Worm (Caenorhabditis elegans) whole organism, L4 larva: ENCODE results near the gene Y43F8B.15.

ENCODE experiments used
- F44E2.7 ChIP-seq: fragments of 200-800 bp; sonication (Bioruptor generic); IDR thresholded peaks from 2 replicates; pipeline ENCODE4 v2.1.2; 2022; ENCODE audit warnings: missing genetic modification characterization, missing compliant biosample characterization
- T20F7.1 ChIP-seq: fragments of 200-800 bp; sonication (Bioruptor generic); optimal IDR thresholded peaks from 2 replicates; lab custom pipeline; 2018; ENCODE audit warnings: mild to moderate bottlenecking, missing genetic modification characterization, missing compliant biosample characterization
- T26A8.4 ChIP-seq: fragments of 200-800 bp; sonication (Bioruptor generic); IDR thresholded peaks from 2 replicates; pipeline ENCODE4 v1.3.6; 2022; ENCODE audit warnings: missing genetic modification characterization, missing compliant biosample characterization
- Y5F2A.4 ChIP-seq: fragments of 200-800 bp; sonication (Bioruptor generic); optimal IDR thresholded peaks from 2 replicates; lab custom pipeline; 2018; ENCODE audit warnings: mild to moderate bottlenecking, missing genetic modification characterization, missing compliant biosample characterization
- aly-2 ChIP-seq: sonication (generic microtip); optimal IDR thresholded peaks from 2 replicates; lab custom pipeline; 2018; ENCODE audit warnings: missing biosample characterization, missing genetic modification characterization
- attf-4 ChIP-seq: sonication (generic microtip); optimal IDR thresholded peaks from 3 replicates; lab custom pipeline; 2017; ENCODE audit warnings: missing biosample characterization, missing genetic modification characterization
- ceh-28 ChIP-seq: fragments of 150-350 bp; optimal IDR thresholded peaks from 2 replicates; lab custom pipeline; 2014; ENCODE audit warnings: missing biosample characterization, missing genetic modification reagents, missing genetic modification characterization
- ctbp-1 ChIP-seq: fragments of 200-800 bp; sonication (Bioruptor generic); IDR thresholded peaks from 2 replicates; pipeline ENCODE4 v1.3.6; 2022; ENCODE audit warnings: missing genetic modification reagents, missing genetic modification characterization, missing compliant biosample characterization
- daf-16 ChIP-seq, 3 experiments: sonication (generic microtip); optimal IDR thresholded peaks; 2 replicates each; lab custom pipeline; 2016 to 2017; ENCODE audit warnings: missing genetic modification characterization in 3 of 3, missing genetic modification reagents in 3 of 3, mild to moderate bottlenecking in 2 of 3, missing compliant biosample characterization in 2 of 3, missing biosample characterization in 1 of 3, moderate library complexity in 1 of 3
- dmd-8 ChIP-seq: fragments of 200-800 bp; sonication (Bioruptor generic); IDR thresholded peaks from 2 replicates; pipeline ENCODE4 v1.3.6; 2022; ENCODE audit warnings: missing genetic modification characterization, missing compliant biosample characterization
- dve-1 ChIP-seq: sonication (generic microtip); optimal IDR thresholded peaks from 2 replicates; lab custom pipeline; 2017; ENCODE audit warnings: antibody characterized with exemption, mild to moderate bottlenecking, missing genetic modification characterization, missing compliant biosample characterization; ENCODE audit not compliant: insufficient read depth
- gei-8 ChIP-seq: fragments of 200-800 bp; sonication (Bioruptor generic); optimal IDR thresholded peaks from 2 replicates; lab custom pipeline; 2018; ENCODE audit warnings: mild to moderate bottlenecking, missing genetic modification characterization, missing compliant biosample characterization
- hlh-11 ChIP-seq: fragments of 200-800 bp; sonication (Bioruptor generic); optimal IDR thresholded peaks from 2 replicates; lab custom pipeline; 2018; ENCODE audit warnings: mild to moderate bottlenecking, missing genetic modification characterization, missing compliant biosample characterization
- hlh-30 ChIP-seq: sonication (generic microtip); optimal IDR thresholded peaks from 2 replicates; lab custom pipeline; 2017; ENCODE audit warnings: antibody characterized with exemption, mild to moderate bottlenecking, missing genetic modification characterization, missing compliant biosample characterization; ENCODE audit not compliant: insufficient read depth
- lin-39 ChIP-seq: fragments of 150-350 bp; optimal IDR thresholded peaks from 2 replicates; lab custom pipeline; 2014; ENCODE audit warnings: missing biosample characterization, missing genetic modification reagents, missing genetic modification characterization
- lir-3 ChIP-seq: sonication (generic microtip); optimal IDR thresholded peaks from 2 replicates; lab custom pipeline; 2016; ENCODE audit warnings: mild to moderate bottlenecking, missing genetic modification characterization, missing compliant biosample characterization
- lsy-2 ChIP-seq, 2 experiments: fragments of 150-350 bp in 1 of 2; sonication (generic microtip) in 1 of 2; optimal IDR thresholded peaks; 2 replicates each; lab custom pipeline; 2014 to 2017; ENCODE audit warnings: missing biosample characterization in 2 of 2, missing genetic modification characterization in 2 of 2
- mdt-29 ChIP-seq: fragments of 200-800 bp; sonication (Bioruptor generic); IDR thresholded peaks from 2 replicates; pipeline ENCODE4 v1.3.6; 2022; ENCODE audit warnings: missing genetic modification reagents, missing genetic modification characterization, missing compliant biosample characterization
- mes-2 ChIP-seq: sonication (generic microtip); optimal IDR thresholded peaks from 2 replicates; lab custom pipeline; 2016; ENCODE audit warnings: missing genotype, mild to moderate bottlenecking, missing genetic modification characterization, missing compliant biosample characterization; ENCODE audit not compliant: poor library complexity, severe bottlenecking
- mxl-2 ChIP-seq: fragments of 200-800 bp; sonication (Bioruptor generic); conservative IDR thresholded peaks from 2 replicates; pipeline ENCODE4 v1.3.6; 2022; ENCODE audit warnings: missing genetic modification reagents, missing genetic modification characterization, missing compliant biosample characterization
- nhr-111 ChIP-seq: fragments of 200-800 bp; sonication (Bioruptor generic); optimal IDR thresholded peaks from 2 replicates; lab custom pipeline; 2018; ENCODE audit warnings: mild to moderate bottlenecking, missing genetic modification characterization, missing compliant biosample characterization
- nhr-237 ChIP-seq: sonication (generic microtip); optimal IDR thresholded peaks from 2 replicates; lab custom pipeline; 2017; ENCODE audit warnings: missing biosample characterization, missing genetic modification characterization
- nhr-28 ChIP-seq: fragments of 150-350 bp; optimal IDR thresholded peaks from 2 replicates; lab custom pipeline; 2014; ENCODE audit warnings: missing biosample characterization, missing genetic modification characterization
- nhr-42 ChIP-seq: fragments of 200-800 bp; sonication (Bioruptor generic); IDR thresholded peaks from 2 replicates; pipeline ENCODE4 v1.3.6; 2022; ENCODE audit warnings: missing genetic modification characterization, missing compliant biosample characterization
- nhr-77 ChIP-seq: fragments of 150-350 bp; optimal IDR thresholded peaks from 2 replicates; lab custom pipeline; 2014; ENCODE audit warnings: missing biosample characterization, missing genetic modification characterization
- pqm-1 ChIP-seq: sonication (generic microtip); optimal IDR thresholded peaks from 2 replicates; lab custom pipeline; 2017; ENCODE audit warnings: missing biosample characterization, missing genetic modification characterization
- saeg-2 ChIP-seq: fragments of 200-800 bp; sonication (Bioruptor generic); IDR thresholded peaks from 2 replicates; pipeline ENCODE4 v1.3.6; 2022; ENCODE audit warnings: missing genetic modification reagents, missing genetic modification characterization, missing compliant biosample characterization
- set-16 ChIP-seq: fragments of 200-800 bp; sonication (Bioruptor generic); IDR thresholded peaks from 2 replicates; pipeline ENCODE4 v1.3.6; 2022; ENCODE audit warnings: missing genetic modification reagents, missing genetic modification characterization, missing compliant biosample characterization
- spr-1 ChIP-seq: sonication (generic microtip); optimal IDR thresholded peaks from 2 replicates; lab custom pipeline; 2016; ENCODE audit warnings: mild to moderate bottlenecking, missing genetic modification characterization, missing compliant biosample characterization
- unc-130 ChIP-seq: sonication (generic microtip); optimal IDR thresholded peaks from 2 replicates; lab custom pipeline; 2016; ENCODE audit warnings: missing genetic modification reagents, missing genetic modification characterization, missing compliant biosample characterization
- unc-62 ChIP-seq, 3 experiments: fragments of 150-350 bp in 1 of 3; sonication (generic microtip); optimal IDR thresholded peaks in 2 of 3; peaks in 1 of 3; 1 replicate in 1 of 3; 2 replicates in 2 of 3; lab custom pipeline; 2014 to 2017; ENCODE audit warnings: missing biosample characterization in 3 of 3, missing genetic modification characterization in 3 of 3, missing genetic modification reagents in 3 of 3, missing genotype in 1 of 3
- vab-7 ChIP-seq: fragments of 200-800 bp; sonication (Bioruptor generic); IDR thresholded peaks from 2 replicates; pipeline ENCODE4 v1.3.6; 2022; ENCODE audit warnings: missing genetic modification reagents, missing genetic modification characterization, missing compliant biosample characterization
- ztf-7 ChIP-seq: fragments of 150-350 bp; optimal IDR thresholded peaks from 2 replicates; lab custom pipeline; 2014; ENCODE audit warnings: missing biosample characterization, missing genetic modification characterization

Y43F8B.15 gene

DNA sequence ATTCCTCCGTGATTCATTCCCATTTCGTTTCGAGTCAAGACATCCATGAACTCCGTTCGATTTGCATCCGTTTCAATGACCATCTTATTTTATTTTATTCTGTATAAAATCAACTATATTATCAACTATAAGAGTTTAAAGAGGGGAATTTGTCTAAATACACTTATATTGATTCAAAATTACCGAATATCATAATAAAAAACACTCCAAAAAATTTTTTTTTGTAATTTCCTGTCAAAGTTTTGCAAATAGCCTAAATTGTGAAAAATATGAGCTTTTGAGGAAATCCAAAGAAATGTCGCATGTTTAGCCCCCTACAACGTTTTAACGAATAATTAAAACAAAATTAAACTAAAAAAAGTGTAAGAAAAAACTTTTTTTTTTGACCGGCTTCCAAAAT lies at the start of gene Y43F8B.15:
Gene Y43F8B.15 (minus strand): TSS at position 101 of the 400 bp plus-strand sequence.
- TF ChIP-seq nhr-111 (GFP tag; lab: Kevin White, UChicago): no peak
- TF ChIP-seq ztf-7: no peak
- TF ChIP-seq vab-7: no peak
- no peak for TF ChIP-seq lsy-2 (tag; optimal IDR thresholded peaks at IDR 0.05; lab: Kevin White, UChicago)
- no peak for TF ChIP-seq nhr-28 (tag; lab: Kevin White, UChicago)
- TF ChIP-seq hlh-30 (tag; lab: Kevin White, UChicago): no peak
- TF ChIP-seq pqm-1 (tag; lab: Kevin White, UChicago): no peak
- TF ChIP-seq gei-8 (GFP tag; lab: Kevin White, UChicago): no peak
- TF ChIP-seq mes-2 (tag; lab: Kevin White, UChicago): no peak
- TF ChIP-seq lir-3 (tag; lab: Kevin White, UChicago): no peak
- no peak for TF ChIP-seq unc-130
- TF ChIP-seq, all 104 proteins: peak for 0

DNA sequence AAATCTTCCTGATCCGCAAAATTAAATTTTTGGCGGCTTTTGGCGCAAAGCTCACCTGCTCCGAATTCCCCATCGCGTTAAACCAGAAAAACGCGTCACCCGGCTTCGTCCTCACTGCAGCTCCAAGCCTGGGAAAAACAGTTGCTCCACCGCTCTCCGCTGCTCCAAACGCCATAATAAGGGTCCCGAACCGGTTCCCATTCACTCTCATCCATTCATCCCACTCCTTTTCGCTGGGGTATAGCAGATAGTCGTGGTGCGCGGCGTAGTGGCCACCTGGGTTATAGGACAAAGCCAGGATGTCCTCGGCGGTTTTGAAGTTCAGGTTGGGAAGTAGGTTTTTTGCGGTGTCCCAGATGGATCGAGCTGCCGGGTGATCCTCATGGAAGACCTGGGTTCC lies 49.0 kb upstream of the Y43F8B.15 start:
- TF ChIP-seq set-16 (GFP tag; lab: Robert Waterston, UW) (peak; percentile 63), spr-1 (tag; lab: Kevin White, UChicago) (no peak)
- TF ChIP-seq, all 104 proteins: peak for 1

DNA sequence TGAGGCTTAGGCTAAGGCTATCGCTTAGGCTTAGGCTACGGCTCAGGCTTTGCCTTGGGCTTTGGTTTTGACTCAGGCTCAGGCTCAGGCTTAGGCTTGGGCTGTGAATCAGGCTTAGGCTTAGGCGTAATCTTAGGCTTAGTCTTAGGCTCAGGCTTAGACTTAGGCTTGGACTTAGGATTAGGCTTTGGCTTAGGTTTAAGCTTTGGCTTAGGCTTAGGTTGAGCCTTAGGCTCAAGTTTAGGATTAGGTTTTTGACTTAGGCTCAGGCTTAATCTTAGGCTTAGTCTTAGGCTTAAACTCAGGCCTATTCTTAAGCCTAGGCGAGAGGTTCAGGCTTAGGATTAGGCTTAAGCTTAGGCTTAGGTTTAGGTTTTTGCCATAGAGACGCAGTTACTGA lies 48.4 kb upstream of the Y43F8B.15 start:
- no peak for TF ChIP-seq F44E2.7
- TF ChIP-seq dmd-8 (GFP tag; lab: Robert Waterston, UW): no peak
- TF ChIP-seq dve-1 (tag; lab: Kevin White, UChicago): no peak
- TF ChIP-seq ceh-28 (tag; lab: Kevin White, UChicago): no peak
- TF ChIP-seq, all 104 proteins: peak for 0

DNA sequence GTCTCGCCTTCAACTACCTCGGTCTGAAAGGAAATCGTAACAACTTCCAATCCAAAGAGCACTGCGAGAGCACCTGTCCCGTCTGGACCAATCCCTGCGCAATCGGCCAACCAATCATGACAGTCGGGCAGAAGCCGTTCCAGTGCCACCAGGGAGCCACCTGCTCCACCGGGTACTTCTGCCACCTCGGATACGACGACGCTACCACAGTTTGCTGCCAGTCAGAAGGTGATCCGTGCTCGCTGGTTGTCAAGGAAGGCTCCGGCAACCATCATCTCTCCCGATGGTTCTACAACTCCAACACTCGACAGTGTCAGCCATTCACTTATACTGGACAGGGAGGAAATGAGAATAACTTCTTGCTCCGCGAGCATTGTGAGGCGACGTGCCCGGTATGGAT lies 47.1 kb upstream of the Y43F8B.15 start:
- TF ChIP-seq unc-62 (GFP tag; optimal IDR thresholded peaks at IDR 0.05 in 1 of 2; lab: Kevin White, UChicago): no peak
- TF ChIP-seq unc-62 (tag; optimal IDR thresholded peaks at IDR 0.05; lab: Kevin White, UChicago): no peak
- TF ChIP-seq set-16 (GFP tag; lab: Robert Waterston, UW): peak; percentile 79

DNA sequence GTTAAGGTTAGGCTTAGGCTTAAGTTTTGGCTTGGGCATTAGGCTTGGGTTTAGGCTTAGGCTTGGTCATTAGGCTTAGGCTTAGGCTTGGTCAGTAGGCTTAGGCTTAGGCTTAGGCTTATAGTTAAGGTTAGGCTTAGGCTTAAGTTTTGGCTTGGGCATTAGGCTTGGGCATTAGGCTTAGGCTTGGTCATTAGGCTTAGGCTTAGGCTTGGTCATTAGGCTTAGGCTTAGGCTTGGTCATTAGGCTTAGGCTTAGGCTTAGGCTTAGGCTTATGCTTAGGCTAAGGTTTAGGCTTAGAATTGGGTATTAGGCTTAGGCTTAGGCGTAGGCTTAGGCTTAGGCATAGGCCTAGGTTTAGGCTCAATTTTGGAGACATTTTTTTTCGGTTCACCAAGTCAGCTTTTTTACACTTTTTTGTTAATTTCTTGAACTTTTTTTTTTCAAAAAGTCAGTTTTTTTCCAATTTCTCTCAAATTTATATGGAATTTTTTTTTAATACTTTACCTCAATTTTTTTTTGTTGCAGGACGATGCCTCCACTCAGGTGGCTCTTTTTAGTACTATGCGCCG lies 40.7 kb upstream of the Y43F8B.15 start, which contains the start of gene Y43F8B.3:
Gene Y43F8B.3 (plus strand): TSS at position 523 of the 573 bp plus-strand sequence.
- TF ChIP-seq attf-4 (tag; lab: Kevin White, UChicago) (no peak), saeg-2 (no peak), aly-2 (tag; lab: Kevin White, UChicago) (no peak), vab-7 (no peak), lin-39 (tag; lab: Kevin White, UChicago) (no peak), dmd-8 (GFP tag; lab: Robert Waterston, UW) (no peak), daf-16 (GFP tag; optimal IDR thresholded peaks at IDR 0.05; lab: Kevin White, UChicago) (no peak), daf-16 (tag; optimal IDR thresholded peaks at IDR 0.05; lab: Kevin White, UChicago) (no peak), mdt-29 (GFP tag; lab: Robert Waterston, UW) (no peak), ctbp-1 (GFP tag; lab: Robert Waterston, UW) (no peak), mxl-2 (GFP tag; lab: Robert Waterston, UW) (no peak), nhr-42 (no peak), T26A8.4 (GFP tag; lab: Robert Waterston, UW) (no peak), T20F7.1 (GFP tag; lab: Kevin White, UChicago) (no peak), hlh-11 (tag; lab: Kevin White, UChicago) (no peak), Y5F2A.4 (no peak), nhr-237 (tag; lab: Kevin White, UChicago) (no peak), nhr-77 (tag; lab: Kevin White, UChicago) (no peak)
